Worm (Caenorhabditis elegans) whole organism, mixed stage, embryonic: ENCODE data around the gene F09C6.12.

Experiments used
- M03D4.4 ChIP-seq: sonication (generic microtip); optimal IDR thresholded peaks from 2 replicates; lab custom pipeline; 2017; ENCODE audit warnings: mild to moderate bottlenecking, missing genetic modification characterization, missing compliant biosample characterization
- bed-3 ChIP-seq: fragments of 200-800 bp; sonication (Bioruptor generic); optimal IDR thresholded peaks from 3 replicates; lab custom pipeline; 2018; ENCODE audit warnings: mild to moderate bottlenecking, missing genetic modification characterization, moderate library complexity, missing compliant biosample characterization
- blmp-1 ChIP-seq: fragments of 150-350 bp; optimal IDR thresholded peaks from 2 replicates; lab custom pipeline; 2014; ENCODE audit warnings: missing biosample characterization, missing genetic modification characterization
- ceh-39 ChIP-seq: fragments of 150-350 bp; optimal IDR thresholded peaks from 2 replicates; lab custom pipeline; 2014; ENCODE audit warnings: missing biosample characterization, missing genetic modification characterization
- ceh-43 ChIP-seq: fragments of 200-800 bp; sonication (Bioruptor generic); optimal IDR thresholded peaks from 2 replicates; lab custom pipeline; 2018; ENCODE audit warnings: mild to moderate bottlenecking, missing genetic modification characterization, moderate library complexity, missing compliant biosample characterization
- ceh-83 ChIP-seq: fragments of 200-800 bp; sonication (Bioruptor generic); optimal IDR thresholded peaks from 2 replicates; lab custom pipeline; 2018; ENCODE audit warnings: mild to moderate bottlenecking, missing genetic modification characterization, missing compliant biosample characterization
- ces-1 ChIP-seq: fragments of 150-350 bp; optimal IDR thresholded peaks from 2 replicates; lab custom pipeline; 2014; ENCODE audit warnings: missing biosample characterization, missing genetic modification reagents, missing genetic modification characterization
- cnd-1 ChIP-seq: fragments of 200-800 bp; sonication (Bioruptor generic); optimal IDR thresholded peaks from 2 replicates; lab custom pipeline; 2018; ENCODE audit warnings: mild to moderate bottlenecking, missing genetic modification characterization, missing compliant biosample characterization
- drap-1 ChIP-seq: fragments of 200-800 bp; sonication (Bioruptor generic); optimal IDR thresholded peaks from 3 replicates; lab custom pipeline; 2018; ENCODE audit warnings: mild to moderate bottlenecking, missing genetic modification characterization, missing compliant biosample characterization
- elt-1 ChIP-seq: sonication (generic microtip); optimal IDR thresholded peaks from 2 replicates; lab custom pipeline; 2017; ENCODE audit warnings: missing genetic modification characterization, mild to moderate bottlenecking, missing compliant biosample characterization, antibody characterized with exemption, moderate library complexity, borderline replicate concordance; ENCODE audit not compliant: insufficient read depth
- elt-3 ChIP-seq: fragments of 150-350 bp; optimal IDR thresholded peaks from 2 replicates; lab custom pipeline; 2014; ENCODE audit warnings: missing biosample characterization, missing genetic modification characterization
- flh-1 ChIP-seq: fragments of 200-800 bp; sonication (Bioruptor generic); optimal IDR thresholded peaks from 2 replicates; lab custom pipeline; 2018; ENCODE audit warnings: mild to moderate bottlenecking, missing genetic modification characterization, moderate library complexity, missing compliant biosample characterization
- ham-2 ChIP-seq: fragments of 200-800 bp; sonication (Bioruptor generic); optimal IDR thresholded peaks from 2 replicates; lab custom pipeline; 2018; ENCODE audit warnings: mild to moderate bottlenecking, missing genetic modification characterization, missing compliant biosample characterization
- hlh-1 ChIP-seq: fragments of 150-350 bp; optimal IDR thresholded peaks from 2 replicates; lab custom pipeline; 2014; ENCODE audit warnings: missing biosample characterization, missing genetic modification reagents, missing genetic modification characterization
- lin-13 ChIP-seq: fragments of 150-350 bp; optimal IDR thresholded peaks from 2 replicates; lab custom pipeline; 2014; ENCODE audit warnings: missing biosample characterization, missing genetic modification characterization
- lin-32 ChIP-seq: fragments of 200-800 bp; sonication (Bioruptor generic); optimal IDR thresholded peaks from 2 replicates; lab custom pipeline; 2018; ENCODE audit warnings: mild to moderate bottlenecking, missing genetic modification characterization, missing compliant biosample characterization
- lsy-2 ChIP-seq: fragments of 150-350 bp; optimal IDR thresholded peaks from 2 replicates; lab custom pipeline; 2014; ENCODE audit warnings: missing biosample characterization, missing genetic modification characterization
- mab-5 ChIP-seq: fragments of 150-350 bp; optimal IDR thresholded peaks from 2 replicates; lab custom pipeline; 2014; ENCODE audit warnings: missing biosample characterization, missing genetic modification characterization
- mls-2 ChIP-seq: sonication (generic microtip); optimal IDR thresholded peaks from 2 replicates; lab custom pipeline; 2016; ENCODE audit warnings: mild to moderate bottlenecking, missing genetic modification characterization, moderate library complexity, missing compliant biosample characterization
- nhr-12 ChIP-seq: fragments of 150-350 bp; optimal IDR thresholded peaks from 2 replicates; lab custom pipeline; 2014; ENCODE audit warnings: missing biosample characterization, missing genetic modification characterization
- nhr-2 ChIP-seq: fragments of 150-350 bp; optimal IDR thresholded peaks from 2 replicates; lab custom pipeline; 2014; ENCODE audit warnings: missing biosample characterization, missing genetic modification characterization
- nhr-237 ChIP-seq: fragments of 150-350 bp; optimal IDR thresholded peaks from 2 replicates; lab custom pipeline; 2014; ENCODE audit warnings: missing biosample characterization, missing genetic modification characterization
- nhr-28 ChIP-seq: fragments of 150-350 bp; optimal IDR thresholded peaks from 2 replicates; lab custom pipeline; 2014; ENCODE audit warnings: missing biosample characterization, missing genetic modification characterization
- nhr-76 ChIP-seq: sonication (generic microtip); optimal IDR thresholded peaks from 2 replicates; lab custom pipeline; 2017; ENCODE audit warnings: missing biosample characterization, missing genetic modification characterization
- pha-4 ChIP-seq: fragments of 150-350 bp; optimal IDR thresholded peaks from 2 replicates; lab custom pipeline; 2018; ENCODE audit warnings: missing biosample characterization, missing genetic modification reagents, missing genetic modification characterization
- sem-2 ChIP-seq: fragments of 200-800 bp; sonication (Bioruptor generic); optimal IDR thresholded peaks from 2 replicates; lab custom pipeline; 2018; ENCODE audit warnings: mild to moderate bottlenecking, missing genetic modification characterization, missing compliant biosample characterization
- snpc-4 ChIP-seq: fragments of 150-350 bp; optimal IDR thresholded peaks from 2 replicates; lab custom pipeline; 2014; ENCODE audit warnings: missing biosample characterization, missing genetic modification characterization
- sptf-1 ChIP-seq: sonication (generic microtip); optimal IDR thresholded peaks from 2 replicates; lab custom pipeline; 2017; ENCODE audit warnings: mild to moderate bottlenecking, missing genetic modification characterization, moderate library complexity, missing compliant biosample characterization
- tbx-8 ChIP-seq: fragments of 200-800 bp; sonication (Bioruptor generic); optimal IDR thresholded peaks from 2 replicates; lab custom pipeline; 2018; ENCODE audit warnings: mild to moderate bottlenecking, missing genetic modification characterization, moderate library complexity, missing compliant biosample characterization
- unc-39 ChIP-seq: fragments of 150-350 bp; optimal IDR thresholded peaks from 2 replicates; lab custom pipeline; 2014; ENCODE audit warnings: missing biosample characterization, missing genetic modification characterization
- unc-62 ChIP-seq: fragments of 150-350 bp; optimal IDR thresholded peaks from 2 replicates; lab custom pipeline; 2014; ENCODE audit warnings: missing biosample characterization, missing genetic modification reagents, missing genetic modification characterization
- zip-8 ChIP-seq: fragments of 150-350 bp; optimal IDR thresholded peaks from 2 replicates; lab custom pipeline; 2014; ENCODE audit warnings: missing biosample characterization, missing genetic modification characterization

The F09C6.12 gene

ce11 chrV:16884744-16885143 is 2.1 kb downstream of the F09C6.12 start, which contains the start of gene F09C6.13:
Gene F09C6.13, plus strand, starts transcription at chrV:16885044.
- no peak for TF ChIP-seq unc-62 (GFP tag; lab: Kevin White, UChicago)
- TF ChIP-seq M03D4.4, result no peak
- TF ChIP-seq zip-8 (tag; lab: Kevin White, UChicago), result no peak
- TF ChIP-seq elt-3 (tag; lab: Kevin White, UChicago), result no peak
- no peak for TF ChIP-seq cnd-1 (tag; lab: Kevin White, UChicago)
- TF ChIP-seq mab-5, result no peak
- no peak for TF ChIP-seq ceh-39 (tag; lab: Kevin White, UChicago)
- no peak for TF ChIP-seq nhr-12 (tag; lab: Kevin White, UChicago)
- TF ChIP-seq sem-2 (GFP tag; lab: Kevin White, UChicago), result no peak
- no peak for TF ChIP-seq ces-1
- no peak for TF ChIP-seq nhr-76 (tag; lab: Kevin White, UChicago)
- TF ChIP-seq nhr-2 (tag; lab: Kevin White, UChicago), result no peak
- no peak for TF ChIP-seq flh-1 (GFP tag; lab: Kevin White, UChicago)
- no peak for TF ChIP-seq ham-2
- no peak for TF ChIP-seq blmp-1 (tag; lab: Kevin White, UChicago)
- TF ChIP-seq bed-3, result no peak
- TF ChIP-seq lin-32, result no peak
- TF ChIP-seq elt-1 (tag; lab: Kevin White, UChicago), result no peak
- TF ChIP-seq snpc-4 (tag; lab: Kevin White, UChicago), result no peak
- TF ChIP-seq ceh-43 (GFP tag; lab: Kevin White, UChicago), result no peak
- TF ChIP-seq, all 35 proteins: peak for 0

DNA sequence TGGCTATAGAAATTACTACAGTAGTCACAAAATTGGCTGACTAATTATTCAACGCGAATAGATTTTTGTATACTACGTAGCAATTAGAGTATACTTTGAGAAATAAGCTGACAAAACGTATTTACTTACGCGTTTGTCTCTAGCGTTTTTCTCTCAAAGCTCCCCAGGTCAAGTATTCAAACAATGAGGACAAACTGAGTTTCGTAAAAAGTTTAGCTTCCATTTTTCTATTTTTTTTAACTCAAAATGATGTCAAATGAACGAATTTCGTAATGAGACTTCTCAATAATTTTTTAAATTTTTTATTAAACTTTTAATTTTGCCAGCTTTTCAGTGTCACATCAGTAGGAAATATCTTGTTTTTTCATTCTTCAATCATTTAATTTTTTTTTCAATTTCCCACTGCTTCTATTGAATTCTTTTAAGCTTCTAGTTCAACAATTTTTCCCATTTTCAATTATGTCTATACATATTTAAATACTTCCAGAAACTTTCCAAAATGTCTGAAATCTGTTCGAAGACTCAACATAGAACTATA is 6.2 kb downstream of the F09C6.12 start, which contains the start of the genes ifas-2 and fbxa-44:
TSS of gene ifas-2 (minus strand) at position 101 of the 538 bp plus-strand sequence.
TSS of gene fbxa-44 (plus strand) at position 488 of the 538 bp plus-strand sequence.
- no peak for TF ChIP-seq sem-2 (GFP tag; lab: Kevin White, UChicago)
- no peak for TF ChIP-seq nhr-28 (tag; lab: Kevin White, UChicago)
- no peak for TF ChIP-seq nhr-12 (tag; lab: Kevin White, UChicago)
- TF ChIP-seq zip-8 (tag; lab: Kevin White, UChicago), result no peak
- TF ChIP-seq cnd-1 (tag; lab: Kevin White, UChicago), result no peak
- TF ChIP-seq M03D4.4, result no peak
- TF ChIP-seq ceh-39 (tag; lab: Kevin White, UChicago), result no peak
- no peak for TF ChIP-seq mab-5
- TF ChIP-seq sptf-1 (tag; lab: Kevin White, UChicago), result no peak
- TF ChIP-seq ceh-83 (GFP tag; lab: Kevin White, UChicago), result no peak
- TF ChIP-seq lin-32, result no peak
- TF ChIP-seq snpc-4 (tag; lab: Kevin White, UChicago), result no peak
- no peak for TF ChIP-seq lin-13 (tag; lab: Kevin White, UChicago)
- TF ChIP-seq blmp-1 (tag; lab: Kevin White, UChicago), result no peak
- no peak for TF ChIP-seq mls-2 (tag; lab: Kevin White, UChicago)
- TF ChIP-seq ham-2, result no peak

- TF ChIP-seq elt-1 (tag; lab: Kevin White, UChicago) (no peak), nhr-12 (tag; lab: Kevin White, UChicago) (no peak), lin-32 (no peak), bed-3 (no peak), ces-1 (no peak), lsy-2 (no peak), hlh-1 (tag; lab: Kevin White, UChicago) (no peak), mab-5 (no peak), mls-2 (tag; lab: Kevin White, UChicago) (no peak), flh-1 (GFP tag; lab: Kevin White, UChicago) (no peak), zip-8 (tag; lab: Kevin White, UChicago) (no peak), unc-39 (tag; lab: Kevin White, UChicago) (no peak), nhr-28 (tag; lab: Kevin White, UChicago) (no peak), unc-62 (GFP tag; lab: Kevin White, UChicago) (no peak), ceh-39 (tag; lab: Kevin White, UChicago) (no peak), nhr-237 (tag; lab: Kevin White, UChicago) (no peak), ham-2 (no peak)
Observed at ce11 chrV:16893440-16893839, 10.8 kb downstream of the F09C6.12 start, which contains the start of gene F09C6.15. Gene F09C6.15, plus strand, starts transcription at chrV:16893740.

ce11 chrV:16899355-16899754 is 16.7 kb downstream of the F09C6.12 start, which contains the start of gene fbxa-45:
Gene fbxa-45, minus strand, starts transcription at chrV:16899455.
- TF ChIP-seq nhr-76 (tag; lab: Kevin White, UChicago) (no peak), M03D4.4 (no peak), nhr-237 (tag; lab: Kevin White, UChicago) (no peak), cnd-1 (tag; lab: Kevin White, UChicago) (no peak), lsy-2 (no peak), ceh-39 (tag; lab: Kevin White, UChicago) (no peak), hlh-1 (tag; lab: Kevin White, UChicago) (no peak), zip-8 (tag; lab: Kevin White, UChicago) (no peak), pha-4 (tag; lab: Kevin White, UChicago) (no peak), lin-13 (tag; lab: Kevin White, UChicago) (no peak), blmp-1 (tag; lab: Kevin White, UChicago) (no peak), tbx-8 (GFP tag; lab: Kevin White, UChicago) (no peak), drap-1 (no peak), snpc-4 (tag; lab: Kevin White, UChicago) (no peak), ceh-43 (GFP tag; lab: Kevin White, UChicago) (no peak)
